Worm (Caenorhabditis elegans) whole organism, L3 larva: Measurements from ENCODE around the gene chil-10.

Experiments used
- R02D3.7 ChIP-seq: fragments of 150-350 bp; optimal IDR thresholded peaks from 2 replicates; lab custom pipeline; 2014; ENCODE audit warnings: missing biosample characterization, missing genetic modification characterization
- aly-2 ChIP-seq: fragments of 150-350 bp; optimal IDR thresholded peaks from 2 replicates; lab custom pipeline; 2014; ENCODE audit warnings: missing biosample characterization, missing genetic modification characterization
- ceh-82 ChIP-seq: fragments of 150-350 bp; optimal IDR thresholded peaks from 2 replicates; lab custom pipeline; 2014; ENCODE audit warnings: missing biosample characterization, missing genetic modification characterization
- ceh-9 ChIP-seq: sonication (generic microtip); optimal IDR thresholded peaks from 2 replicates; lab custom pipeline; 2018; ENCODE audit warnings: missing biosample characterization, missing genetic modification characterization
- daf-12 ChIP-seq: fragments of 150-350 bp; optimal IDR thresholded peaks from 2 replicates; lab custom pipeline; 2014; ENCODE audit warnings: missing biosample characterization, missing genetic modification reagents, missing genetic modification characterization
- egl-27 ChIP-seq: sonication (generic microtip); optimal IDR thresholded peaks from 4 replicates; lab custom pipeline; 2017; ENCODE audit warnings: missing biosample characterization, missing genetic modification reagents, missing genetic modification characterization
- elt-1 ChIP-seq: fragments of 150-350 bp; optimal IDR thresholded peaks from 2 replicates; lab custom pipeline; 2014; ENCODE audit warnings: missing biosample characterization, missing genetic modification characterization
- elt-2 ChIP-seq: sonication (generic microtip); optimal IDR thresholded peaks from 2 replicates; lab custom pipeline; 2016; ENCODE audit warnings: missing genetic modification reagents, mild to moderate bottlenecking, missing genetic modification characterization, missing compliant biosample characterization
- elt-3 ChIP-seq, 3 experiments: fragments of 150-350 bp in 1 of 3; sonication (generic microtip) in 2 of 3; optimal IDR thresholded peaks; 2 replicates in 2 of 3; 4 replicates in 1 of 3; lab custom pipeline; 2014 to 2017; ENCODE audit warnings: missing biosample characterization in 3 of 3, missing genetic modification characterization in 3 of 3
- eor-1 ChIP-seq, 2 experiments: fragments of 150-350 bp; optimal IDR thresholded peaks; 2 replicates each; lab custom pipeline; 2014 to 2018; ENCODE audit warnings: missing biosample characterization in 2 of 2, missing genetic modification characterization in 2 of 2
- fkh-10 ChIP-seq: sonication (generic microtip); optimal IDR thresholded peaks from 2 replicates; lab custom pipeline; 2017; ENCODE audit warnings: missing biosample characterization, missing genetic modification reagents, missing genetic modification characterization
- fos-1 ChIP-seq: fragments of 150-350 bp; optimal IDR thresholded peaks from 2 replicates; lab custom pipeline; 2014; ENCODE audit warnings: missing biosample characterization, missing genetic modification characterization
- hmg-11 ChIP-seq: sonication (generic microtip); optimal IDR thresholded peaks from 2 replicates; lab custom pipeline; 2016; ENCODE audit warnings: missing genetic modification characterization, missing compliant biosample characterization
- jun-1 ChIP-seq: fragments of 150-350 bp; optimal IDR thresholded peaks from 2 replicates; lab custom pipeline; 2014; ENCODE audit warnings: missing biosample characterization, missing genetic modification reagents, missing genetic modification characterization
- lin-39 ChIP-seq: fragments of 150-350 bp; optimal IDR thresholded peaks from 2 replicates; lab custom pipeline; 2018; ENCODE audit warnings: missing biosample characterization, missing genetic modification reagents, missing genetic modification characterization
- lsy-12 ChIP-seq: sonication (generic microtip); optimal IDR thresholded peaks from 2 replicates; lab custom pipeline; 2016; ENCODE audit warnings: mild to moderate bottlenecking, missing genetic modification characterization, missing compliant biosample characterization
- mml-1 ChIP-seq: fragments of 150-350 bp; sonication (generic microtip); optimal IDR thresholded peaks from 3 replicates; lab custom pipeline; 2014; ENCODE audit warnings: missing biosample characterization, missing genetic modification characterization
- nfya-1 ChIP-seq: sonication (generic microtip); optimal IDR thresholded peaks from 2 replicates; lab custom pipeline; 2017; ENCODE audit warnings: missing genetic modification characterization, mild to moderate bottlenecking, missing compliant biosample characterization, antibody characterized with exemption, moderate library complexity; ENCODE audit not compliant: insufficient read depth
- nhr-12 ChIP-seq: fragments of 150-350 bp; optimal IDR thresholded peaks from 2 replicates; lab custom pipeline; 2014; ENCODE audit warnings: missing biosample characterization, missing genetic modification characterization
- nhr-23 ChIP-seq: fragments of 150-350 bp; optimal IDR thresholded peaks from 2 replicates; lab custom pipeline; 2014; ENCODE audit warnings: missing biosample characterization, missing genetic modification reagents, missing genetic modification characterization
- nhr-237 ChIP-seq: fragments of 150-350 bp; optimal IDR thresholded peaks from 2 replicates; lab custom pipeline; 2014; ENCODE audit warnings: missing biosample characterization, missing genetic modification characterization
- nhr-25 ChIP-seq: sonication (generic microtip); optimal IDR thresholded peaks from 2 replicates; lab custom pipeline; 2017; ENCODE audit warnings: missing biosample characterization, missing genetic modification characterization
- nhr-28 ChIP-seq: fragments of 150-350 bp; optimal IDR thresholded peaks from 2 replicates; lab custom pipeline; 2014; ENCODE audit warnings: missing biosample characterization, missing genetic modification characterization
- nhr-67 ChIP-seq: fragments of 150-350 bp; optimal IDR thresholded peaks from 2 replicates; lab custom pipeline; 2014; ENCODE audit warnings: missing biosample characterization, missing genetic modification characterization
- nhr-76 ChIP-seq: fragments of 150-350 bp; sonication (generic microtip); optimal IDR thresholded peaks from 5 replicates; lab custom pipeline; 2014; ENCODE audit warnings: missing biosample characterization, missing genetic modification characterization
- nhr-77 ChIP-seq: fragments of 150-350 bp; optimal IDR thresholded peaks from 2 replicates; lab custom pipeline; 2014; ENCODE audit warnings: missing biosample characterization, missing genetic modification characterization
- pha-4 ChIP-seq: fragments of 150-350 bp; optimal IDR thresholded peaks from 2 replicates; lab custom pipeline; 2014; ENCODE audit warnings: missing biosample characterization, missing genetic modification reagents, missing genetic modification characterization
- pqm-1 ChIP-seq: fragments of 150-350 bp; optimal IDR thresholded peaks from 2 replicates; lab custom pipeline; 2017; ENCODE audit warnings: missing biosample characterization, missing genetic modification characterization, inconsistent platforms
- skn-1 ChIP-seq: fragments of 150-350 bp; optimal IDR thresholded peaks from 2 replicates; lab custom pipeline; 2014; ENCODE audit warnings: missing biosample characterization, missing genetic modification characterization
- snpc-4 ChIP-seq: fragments of 150-350 bp; optimal IDR thresholded peaks from 2 replicates; lab custom pipeline; 2014; ENCODE audit warnings: missing biosample characterization, missing genetic modification characterization
- ztf-4 ChIP-seq: fragments of 150-350 bp; optimal IDR thresholded peaks from 2 replicates; lab custom pipeline; 2014; ENCODE audit warnings: missing biosample characterization, missing genetic modification characterization

Gene chil-10

ce11 chrX:926125-926524 is 31.6 kb upstream of the chil-10 start:
- no peak for TF ChIP-seq ceh-9 (tag; lab: Kevin White, UChicago)
- no peak for TF ChIP-seq ceh-82 (tag; lab: Kevin White, UChicago)
- TF ChIP-seq nfya-1 (tag; lab: Kevin White, UChicago): no peak
- TF ChIP-seq jun-1 (tag; lab: Kevin White, UChicago): no peak
- TF ChIP-seq elt-2 (tag; lab: Kevin White, UChicago): no peak
- TF ChIP-seq nhr-237 (tag; lab: Kevin White, UChicago): no peak
- no peak for TF ChIP-seq elt-1
- TF ChIP-seq snpc-4 (tag; lab: Kevin White, UChicago): no peak
- no peak for TF ChIP-seq ztf-4 (tag; lab: Kevin White, UChicago)
- TF ChIP-seq eor-1 (tag; optimal IDR thresholded peaks at IDR 0.05; lab: Kevin White, UChicago): no peak
- TF ChIP-seq nhr-77 (tag; lab: Kevin White, UChicago): no peak
- TF ChIP-seq nhr-28 (tag; lab: Kevin White, UChicago): no peak
- TF ChIP-seq nhr-67 (tag; lab: Kevin White, UChicago): no peak
- TF ChIP-seq nhr-25 (tag; lab: Kevin White, UChicago): no peak
- TF ChIP-seq fos-1: no peak
- no peak for TF ChIP-seq nhr-23
- TF ChIP-seq lsy-12 (tag; lab: Kevin White, UChicago): no peak
- TF ChIP-seq pha-4 (tag; lab: Kevin White, UChicago): no peak

ce11 chrX:927632-928031 is 30.0 kb upstream of the chil-10 start:
- no peak for TF ChIP-seq nhr-67 (tag; lab: Kevin White, UChicago)
- TF ChIP-seq pha-4 (tag; lab: Kevin White, UChicago): peak; percentile 69
- TF ChIP-seq, all 47 proteins: peak for 1

- TF ChIP-seq nhr-25 (tag; lab: Kevin White, UChicago) (no peak), lin-39 (tag; lab: Kevin White, UChicago) (peak; percentile 36), hmg-11 (tag; lab: Kevin White, UChicago) (peak; percentile 53), fkh-10 (GFP tag; lab: Kevin White, UChicago) (peak; percentile 69), egl-27 (tag; lab: Kevin White, UChicago) (no peak), ceh-82 (tag; lab: Kevin White, UChicago) (no peak), nfya-1 (tag; lab: Kevin White, UChicago) (peak; percentile 55)
Observed at ce11 chrX:932874-933273, 24.8 kb upstream of the chil-10 start.

ce11 chrX:933504-933903 is 24.2 kb upstream of the chil-10 start, which contains the start of gene F35H12.1:
F35H12.1 (plus strand) TSS chrX:933804.
- TF ChIP-seq R02D3.7 (tag; lab: Kevin White, UChicago): no peak
- no peak for TF ChIP-seq daf-12 (tag; lab: Kevin White, UChicago)
- no peak for TF ChIP-seq nhr-77 (tag; lab: Kevin White, UChicago)
- TF ChIP-seq elt-2 (tag; lab: Kevin White, UChicago): no peak
- TF ChIP-seq pqm-1 (tag; lab: Kevin White, UChicago): no peak
- TF ChIP-seq ceh-9 (tag; lab: Kevin White, UChicago): no peak
- TF ChIP-seq skn-1: no peak
- TF ChIP-seq nhr-28 (tag; lab: Kevin White, UChicago): no peak
- TF ChIP-seq snpc-4 (tag; lab: Kevin White, UChicago): no peak
- TF ChIP-seq nhr-76 (tag; lab: Kevin White, UChicago): no peak
- TF ChIP-seq mml-1 (tag; lab: Kevin White, UChicago): no peak
- no peak for TF ChIP-seq fkh-10 (GFP tag; lab: Kevin White, UChicago)
- TF ChIP-seq elt-3 (tag; optimal IDR thresholded peaks at IDR 0.05; lab: Kevin White, UChicago): no peak
- no peak for TF ChIP-seq nhr-12 (tag; lab: Kevin White, UChicago)
- no peak for TF ChIP-seq hmg-11 (tag; lab: Kevin White, UChicago)

ce11 chrX:936013-936412 is 21.7 kb upstream of the chil-10 start:
- TF ChIP-seq aly-2 (tag; lab: Kevin White, UChicago): no peak
- peak; percentile 47 for TF ChIP-seq snpc-4 (tag; lab: Kevin White, UChicago)
